Worm (Caenorhabditis elegans) whole organism, L4/young adult: ENCODE results near the gene unc-98.

Source experiments
- W03F9.2 ChIP-seq: fragments of 150-350 bp; optimal IDR thresholded peaks from 2 replicates; lab custom pipeline; 2014; ENCODE audit warnings: missing biosample characterization, missing genetic modification characterization
- dao-5 ChIP-seq: sonication (generic microtip); optimal IDR thresholded peaks from 2 replicates; lab custom pipeline; 2016; ENCODE audit warnings: missing genotype, missing genetic modification characterization, moderate library complexity, missing compliant biosample characterization

DNA sequence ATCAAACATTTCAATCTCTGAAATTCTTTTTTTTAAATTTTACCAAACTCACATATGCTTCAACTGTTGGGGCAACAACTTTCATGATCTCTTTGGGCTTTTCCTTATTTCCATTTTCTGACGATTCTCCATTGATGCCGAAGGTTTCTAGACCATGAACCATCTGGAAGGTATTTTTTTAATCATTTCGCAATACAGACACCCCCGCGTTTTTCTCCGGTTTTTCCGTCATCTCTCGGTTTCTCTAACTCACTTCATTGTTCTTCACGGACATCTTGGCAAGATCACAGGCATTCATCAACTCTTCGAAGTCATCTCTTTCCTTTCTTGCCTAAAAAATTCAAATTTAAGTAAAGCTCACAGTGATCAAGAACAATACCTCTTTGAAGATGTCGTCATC, 247 bp downstream of the unc-98 start:
- TF ChIP-seq dao-5 (tag; lab: Kevin White, UChicago) (no peak), W03F9.2 (tag; lab: Kevin White, UChicago) (no peak)
